Fruit fly (Drosophila melanogaster): Measurements from ENCODE around the gene Strump.

Strump gene

DNA sequence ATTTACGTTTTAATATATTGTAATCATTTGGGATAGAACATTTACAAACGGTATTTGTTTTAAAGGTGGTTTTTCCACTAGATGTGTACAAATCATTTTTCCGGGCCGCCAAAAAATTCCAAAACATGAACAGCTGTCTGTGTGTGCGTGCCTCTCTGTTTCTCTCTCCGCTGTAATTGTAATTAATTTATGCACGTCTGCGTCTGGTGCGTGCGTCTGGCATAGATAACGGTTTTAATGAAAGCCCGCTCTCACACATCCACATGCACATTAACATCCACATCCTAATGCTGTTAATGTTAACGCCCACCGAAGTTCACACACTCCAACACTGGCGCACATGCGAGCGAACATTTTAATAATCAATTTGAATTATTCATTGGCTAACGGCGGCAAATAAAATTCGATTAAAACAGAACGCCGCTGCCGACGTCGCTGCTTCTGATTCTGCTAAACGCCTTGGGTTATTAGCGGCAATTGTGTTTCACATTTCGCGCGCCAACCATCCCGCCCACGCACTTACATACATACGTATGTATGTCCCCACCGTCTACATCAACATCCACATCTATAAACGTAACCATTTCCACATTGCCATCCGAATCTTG is 24.2 kb downstream of the Strump start:
- TF ChIP-seq CG9139 (GFP tag; optimal IDR thresholded peaks at IDR 0.05) (no peak), CG6276 (GFP tag; optimal IDR thresholded peaks at IDR 0.05) (no peak), Eip78C (GFP tag) (peak; percentile 54)

DNA sequence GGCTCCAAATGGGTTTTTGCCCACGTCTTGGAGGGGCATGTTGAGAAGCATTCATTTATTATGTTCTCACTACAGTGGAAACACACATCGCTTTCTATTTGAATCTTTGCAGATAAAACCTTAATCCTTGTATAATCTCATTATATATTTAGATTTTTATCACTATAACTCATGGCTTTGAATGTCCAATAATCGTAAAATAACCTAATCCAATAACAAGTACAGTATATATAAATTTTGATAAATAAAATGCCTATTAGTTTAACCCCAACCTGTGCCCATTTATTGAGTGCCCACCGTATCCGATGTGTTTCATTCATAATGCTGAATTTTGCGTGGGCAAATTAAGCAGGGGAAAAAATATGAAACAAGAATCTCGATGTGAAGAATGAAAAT is 24.7 kb downstream of the Strump start:
- TF ChIP-seq Eip78C (GFP tag) = peak; percentile 75
- TF ChIP-seq Eip75B (GFP tag; optimal IDR thresholded peaks at IDR 0.05) = no peak
- peak; percentile 5 for TF ChIP-seq Hr4 (GFP tag; optimal IDR thresholded peaks at IDR 0.05)
- no peak for TF ChIP-seq Lpt (GFP tag; optimal IDR thresholded peaks at IDR 0.05)

- TF ChIP-seq CG6163 (GFP tag; IDR thresholded peaks at IDR 0.05) = 0 out of 3 replicates have a peak, but pooled peaks have one; percentile 7
- no peak for TF ChIP-seq CG10631 (GFP tag; optimal IDR thresholded peaks at IDR 0.05)
- peak; percentile 58 for TF ChIP-seq vri (GFP tag; optimal IDR thresholded peaks at IDR 0.05)
- TF ChIP-seq CG11294 (GFP tag; IDR thresholded peaks at IDR 0.05) = no peak
- no peak for TF ChIP-seq Hr38 (GFP tag; optimal IDR thresholded peaks at IDR 0.05)
- TF ChIP-seq Smox (GFP tag; optimal IDR thresholded peaks at IDR 0.05) = no peak
These were observed 25.5 kb downstream of the Strump start for dm6 chr3L:16147325-16147724.

dm6 chr3L:16147819-16148236 is 26.0 kb downstream of the Strump start:
- TF ChIP-seq CG6276 (GFP tag; optimal IDR thresholded peaks at IDR 0.05) = peak; percentile 17
- TF ChIP-seq net (GFP tag; optimal IDR thresholded peaks at IDR 0.05) = peak; percentile 31
- peak; percentile 64 for TF ChIP-seq Eip75B (GFP tag; optimal IDR thresholded peaks at IDR 0.05)
- TF ChIP-seq CG11762 (GFP tag; optimal IDR thresholded peaks at IDR 0.05; ENCODE audit: insufficient read depth) = peak; percentile 61
- TF ChIP-seq OdsH (GFP tag; optimal IDR thresholded peaks at IDR 0.05) = peak; percentile 36
- TF ChIP-seq CG31627 (GFP tag; optimal IDR thresholded peaks at IDR 0.05) = peak; percentile 39
- TF ChIP-seq vri (GFP tag; optimal IDR thresholded peaks at IDR 0.05) = no peak
- peak; percentile 60 for TF ChIP-seq CG10631 (GFP tag; optimal IDR thresholded peaks at IDR 0.05)
- TF ChIP-seq lz (GFP tag; optimal IDR thresholded peaks at IDR 0.05) = peak; percentile 50
- peak; percentile 36 for TF ChIP-seq Sox14 (GFP tag; optimal IDR thresholded peaks at IDR 0.05)
- TF ChIP-seq Blimp-1 (GFP tag; optimal IDR thresholded peaks at IDR 0.05) = no peak
- TF ChIP-seq CG4318 (GFP tag; optimal IDR thresholded peaks at IDR 0.05) = no peak
- TF ChIP-seq CG6808 (GFP tag; optimal IDR thresholded peaks at IDR 0.05) = peak; percentile 46
- TF ChIP-seq CG8119 (GFP tag; IDR thresholded peaks at IDR 0.05) = 0 out of 3 replicates have a peak, but pooled peaks have one; percentile 10
- TF ChIP-seq Sox15 (GFP tag; optimal IDR thresholded peaks at IDR 0.05) = peak; percentile 15
- TF ChIP-seq ss (GFP tag; optimal IDR thresholded peaks at IDR 0.05) = peak in 1 of 2 experiments; percentile 24
- TF ChIP-seq CG3032 (tag; optimal IDR thresholded peaks at IDR 0.05) = peak; percentile 45
- TF ChIP-seq CG11902 (GFP tag; optimal IDR thresholded peaks at IDR 0.05) = peak; percentile 29
- peak; percentile 24 for TF ChIP-seq CG34406 (GFP tag; optimal IDR thresholded peaks at IDR 0.05)
- peak; percentile 27 for TF ChIP-seq cyc (GFP tag; optimal IDR thresholded peaks at IDR 0.05)
- peak; percentile 54 for TF ChIP-seq CG15336 (GFP tag; IDR thresholded peaks at IDR 0.05)
- TF ChIP-seq dsx (GFP tag; optimal IDR thresholded peaks at IDR 0.05; ENCODE audit: poor library complexity, severe bottlenecking) = no peak
- peak; percentile 8 for TF ChIP-seq Eip93F (GFP tag; optimal IDR thresholded peaks at IDR 0.05)
- TF ChIP-seq fd85E (GFP tag; optimal IDR thresholded peaks at IDR 0.05) = no peak
- no peak for TF ChIP-seq svp (GFP tag)
- TF ChIP-seq achi (GFP tag; optimal IDR thresholded peaks at IDR 0.05) = no peak
- TF ChIP-seq Eip78C (GFP tag) = peak; percentile 87
- peak; percentile 40 for TF ChIP-seq Ets96B (tag; optimal IDR thresholded peaks at IDR 0.05)
- TF ChIP-seq CG10669 (GFP tag; optimal IDR thresholded peaks at IDR 0.05) = peak; percentile 39
- peak; percentile 61 for TF ChIP-seq CG32006 (GFP tag; optimal IDR thresholded peaks at IDR 0.05)
- TF ChIP-seq CG6163 (GFP tag; IDR thresholded peaks at IDR 0.05) = no peak
- peak; percentile 31 for TF ChIP-seq spab (GFP tag; optimal IDR thresholded peaks at IDR 0.05)
- TF ChIP-seq Hr4 (GFP tag; optimal IDR thresholded peaks at IDR 0.05) = peak; percentile 36
- TF ChIP-seq fd59A (GFP tag; optimal IDR thresholded peaks at IDR 0.05) = peak; percentile 21
- peak; percentile 49 for TF ChIP-seq CG3919 (GFP tag; optimal IDR thresholded peaks at IDR 0.05)
- TF ChIP-seq CG6792 (GFP tag; optimal IDR thresholded peaks at IDR 0.05) = peak; percentile 53
- TF ChIP-seq CG11294 (GFP tag; IDR thresholded peaks at IDR 0.05) = no peak
- TF ChIP-seq CG7368 (GFP tag; optimal IDR thresholded peaks at IDR 0.05) = peak; percentile 20
- TF ChIP-seq CG8319 (GFP tag; optimal IDR thresholded peaks at IDR 0.05) = peak; percentile 46
- TF ChIP-seq CG1621 (tag; optimal IDR thresholded peaks at IDR 0.05) = no peak
